Worm (Caenorhabditis elegans) whole organism, L1 larva: ENCODE measurements around the gene dph-3.

Source experiments
- C04F5.9 ChIP-seq: sonication (generic microtip); optimal IDR thresholded peaks from 2 replicates; lab custom pipeline; 2016; ENCODE audit warnings: missing genetic modification characterization, missing compliant biosample characterization
- C16A3.4 ChIP-seq: fragments of 150-350 bp; optimal IDR thresholded peaks from 2 replicates; lab custom pipeline; 2014; ENCODE audit warnings: missing biosample characterization, missing genetic modification characterization
- F16B12.6 ChIP-seq: fragments of 150-350 bp; optimal IDR thresholded peaks from 2 replicates; lab custom pipeline; 2014; ENCODE audit warnings: missing biosample characterization, missing genetic modification characterization
- aha-1 ChIP-seq: fragments of 150-350 bp; optimal IDR thresholded peaks from 2 replicates; lab custom pipeline; 2014; ENCODE audit warnings: missing biosample characterization, missing genetic modification characterization
- alr-1 ChIP-seq: fragments of 200-800 bp; sonication (Bioruptor generic); optimal IDR thresholded peaks from 2 replicates; lab custom pipeline; 2018; ENCODE audit warnings: borderline replicate concordance, mild to moderate bottlenecking, missing genetic modification characterization, missing compliant biosample characterization
- aly-2 ChIP-seq: fragments of 150-350 bp; optimal IDR thresholded peaks from 2 replicates; lab custom pipeline; 2014; ENCODE audit warnings: missing biosample characterization, missing genetic modification characterization
- blmp-1 ChIP-seq: fragments of 150-350 bp; optimal IDR thresholded peaks from 2 replicates; lab custom pipeline; 2014; ENCODE audit warnings: missing biosample characterization, missing genetic modification characterization
- ceh-63 ChIP-seq: fragments of 200-800 bp; sonication (Bioruptor generic); optimal IDR thresholded peaks from 2 replicates; lab custom pipeline; 2018; ENCODE audit warnings: mild to moderate bottlenecking, missing genetic modification characterization, missing compliant biosample characterization
- ceh-8 ChIP-seq: fragments of 200-800 bp; sonication (Bioruptor generic); optimal IDR thresholded peaks from 2 replicates; lab custom pipeline; 2018; ENCODE audit warnings: mild to moderate bottlenecking, missing genetic modification characterization, moderate library complexity, missing compliant biosample characterization
- ceh-82 ChIP-seq, 3 experiments: fragments of 150-350 bp in 1 of 3; sonication (generic microtip) in 2 of 3; optimal IDR thresholded peaks; 2 replicates each; lab custom pipeline; 2014 to 2017; ENCODE audit warnings: missing biosample characterization in 3 of 3, missing genetic modification characterization in 3 of 3
- ceh-90 ChIP-seq: sonication (generic microtip); optimal IDR thresholded peaks from 2 replicates; lab custom pipeline; 2016; ENCODE audit warnings: missing genetic modification characterization, missing compliant biosample characterization
- efl-1 ChIP-seq, 4 experiments: fragments of 150-350 bp; optimal IDR thresholded peaks in 3 of 4; peaks in 1 of 4; 1 replicate in 1 of 4; 2 replicates in 3 of 4; lab custom pipeline; 2014; ENCODE audit warnings: missing biosample characterization in 2 of 4, missing genetic modification characterization in 2 of 4, missing genetic modification reagents in 2 of 4
- egl-27 ChIP-seq, 2 experiments: fragments of 150-350 bp in 1 of 2; sonication (generic microtip); optimal IDR thresholded peaks; 3 replicates each; lab custom pipeline; 2017 to 2018; ENCODE audit warnings: missing biosample characterization in 2 of 2, missing genetic modification characterization in 2 of 2, missing genetic modification reagents in 2 of 2
- elt-2 ChIP-seq: sonication (generic microtip); optimal IDR thresholded peaks from 2 replicates; lab custom pipeline; 2016; ENCODE audit warnings: missing genetic modification characterization, mild to moderate bottlenecking, inconsistent platforms, missing compliant biosample characterization, missing genetic modification reagents
- fkh-10 ChIP-seq: sonication (generic microtip); optimal IDR thresholded peaks from 2 replicates; lab custom pipeline; 2017; ENCODE audit warnings: missing biosample characterization, missing genetic modification reagents, missing genetic modification characterization
- fkh-4 ChIP-seq: sonication (generic microtip); optimal IDR thresholded peaks from 2 replicates; lab custom pipeline; 2016; ENCODE audit warnings: missing compliant biosample characterization, missing genetic modification characterization, borderline replicate concordance
- grh-1 ChIP-seq: fragments of 200-800 bp; sonication (Bioruptor generic); IDR thresholded peaks from 2 replicates; pipeline ENCODE4 v1.3.6; 2022; ENCODE audit warnings: missing genetic modification reagents, missing genetic modification characterization, missing compliant biosample characterization
- isw-1 ChIP-seq: fragments of 200-800 bp; sonication (Bioruptor generic); IDR thresholded peaks from 2 replicates; pipeline ENCODE4 v1.3.6; 2022; ENCODE audit warnings: missing genetic modification characterization, missing compliant biosample characterization
- lin-13 ChIP-seq: fragments of 150-350 bp; optimal IDR thresholded peaks from 2 replicates; lab custom pipeline; 2014; ENCODE audit warnings: missing biosample characterization, missing genetic modification reagents, missing genetic modification characterization
- lin-14 ChIP-seq: fragments of 200-800 bp; sonication (Bioruptor generic); optimal IDR thresholded peaks from 2 replicates; lab custom pipeline; 2018; ENCODE audit warnings: mild to moderate bottlenecking, missing genetic modification characterization, moderate library complexity, missing compliant biosample characterization
- lin-35 ChIP-seq, 2 experiments: fragments of 150-350 bp; optimal IDR thresholded peaks; 2 replicates each; lab custom pipeline; 2014; ENCODE audit warnings: missing biosample characterization in 2 of 2, missing genetic modification characterization in 2 of 2, missing genetic modification reagents in 2 of 2
- lin-39 ChIP-seq: fragments of 150-350 bp; optimal IDR thresholded peaks from 2 replicates; lab custom pipeline; 2014; ENCODE audit warnings: missing biosample characterization, missing genetic modification reagents, missing genetic modification characterization
- lir-3 ChIP-seq: sonication (generic microtip); optimal IDR thresholded peaks from 2 replicates; lab custom pipeline; 2016; ENCODE audit warnings: mild to moderate bottlenecking, missing genetic modification characterization, moderate library complexity, missing compliant biosample characterization; ENCODE audit not compliant: poor library complexity
- mab-9 ChIP-seq: fragments of 200-800 bp; sonication (Bioruptor generic); IDR thresholded peaks from 2 replicates; pipeline ENCODE4 v1.3.6; 2022; ENCODE audit warnings: missing genetic modification reagents, missing genetic modification characterization, missing compliant biosample characterization
- mdl-1 ChIP-seq, 2 experiments: fragments of 150-350 bp; optimal IDR thresholded peaks; 2 replicates each; lab custom pipeline; 2014 to 2017; ENCODE audit warnings: missing biosample characterization in 2 of 2, missing genetic modification characterization in 2 of 2, inconsistent platforms in 1 of 2
- mef-2 ChIP-seq: fragments of 150-350 bp; optimal IDR thresholded peaks from 2 replicates; lab custom pipeline; 2014; ENCODE audit warnings: missing biosample characterization, missing genetic modification characterization
- mep-1 ChIP-seq: fragments of 150-350 bp; optimal IDR thresholded peaks from 2 replicates; lab custom pipeline; 2014; ENCODE audit warnings: missing biosample characterization, missing genetic modification characterization
- nhr-11 ChIP-seq: fragments of 150-350 bp; optimal IDR thresholded peaks from 2 replicates; lab custom pipeline; 2014; ENCODE audit warnings: missing biosample characterization, missing genetic modification characterization
- nhr-12 ChIP-seq: sonication (generic microtip); optimal IDR thresholded peaks from 2 replicates; lab custom pipeline; 2017; ENCODE audit warnings: missing biosample characterization, missing genetic modification characterization
- nhr-19 ChIP-seq: fragments of 200-800 bp; sonication (Bioruptor generic); conservative IDR thresholded peaks from 2 replicates; pipeline ENCODE4 v1.3.6; 2022; ENCODE audit warnings: missing genetic modification characterization, missing compliant biosample characterization
- nhr-20 ChIP-seq: sonication (generic microtip); optimal IDR thresholded peaks from 2 replicates; lab custom pipeline; 2016; ENCODE audit warnings: mild to moderate bottlenecking, missing genetic modification characterization, missing compliant biosample characterization
- nhr-237 ChIP-seq: fragments of 150-350 bp; optimal IDR thresholded peaks from 2 replicates; lab custom pipeline; 2014; ENCODE audit warnings: missing biosample characterization, missing genetic modification characterization
- nhr-28 ChIP-seq: fragments of 150-350 bp; optimal IDR thresholded peaks from 2 replicates; lab custom pipeline; 2014; ENCODE audit warnings: missing biosample characterization, missing genetic modification characterization
- nhr-47 ChIP-seq: sonication (generic microtip); optimal IDR thresholded peaks from 2 replicates; lab custom pipeline; 2016; ENCODE audit warnings: mild to moderate bottlenecking, missing genetic modification characterization, moderate library complexity, missing compliant biosample characterization
- nhr-71 ChIP-seq: sonication (generic microtip); optimal IDR thresholded peaks from 2 replicates; lab custom pipeline; 2016; ENCODE audit warnings: mild to moderate bottlenecking, missing genetic modification characterization, moderate library complexity, missing compliant biosample characterization
- nhr-77 ChIP-seq: fragments of 150-350 bp; optimal IDR thresholded peaks from 2 replicates; lab custom pipeline; 2014; ENCODE audit warnings: missing biosample characterization, missing genetic modification characterization
- nhr-84 ChIP-seq: sonication (generic microtip); optimal IDR thresholded peaks from 2 replicates; lab custom pipeline; 2017; ENCODE audit warnings: missing biosample characterization, missing genetic modification characterization
- nhr-85 ChIP-seq: sonication (generic microtip); peaks from one replicate; lab custom pipeline; 2016; ENCODE audit warnings: missing genetic modification characterization, inconsistent platforms, missing compliant biosample characterization
- nhr-90 ChIP-seq: sonication (generic microtip); optimal IDR thresholded peaks from 2 replicates; lab custom pipeline; 2016; ENCODE audit warnings: mild to moderate bottlenecking, missing genetic modification characterization, missing compliant biosample characterization; ENCODE audit not compliant: poor library complexity
- rnt-1 ChIP-seq: sonication (generic microtip); optimal IDR thresholded peaks from 2 replicates; lab custom pipeline; 2016; ENCODE audit warnings: mild to moderate bottlenecking, missing genetic modification characterization, moderate library complexity, missing compliant biosample characterization
- snpc-4 ChIP-seq: fragments of 150-350 bp; optimal IDR thresholded peaks from 2 replicates; lab custom pipeline; 2014; ENCODE audit warnings: missing biosample characterization, missing genetic modification characterization
- sptf-1 ChIP-seq: fragments of 150-350 bp; optimal IDR thresholded peaks from 2 replicates; lab custom pipeline; 2014; ENCODE audit warnings: missing biosample characterization, missing genetic modification characterization
- sup-37 ChIP-seq: fragments of 200-800 bp; sonication (Bioruptor generic); optimal IDR thresholded peaks from 2 replicates; lab custom pipeline; 2018; ENCODE audit warnings: mild to moderate bottlenecking, missing genetic modification characterization, missing compliant biosample characterization
- tlp-1 ChIP-seq: fragments of 150-350 bp; optimal IDR thresholded peaks from 2 replicates; lab custom pipeline; 2014; ENCODE audit warnings: missing biosample characterization, missing genetic modification characterization
- unc-62 ChIP-seq: fragments of 150-350 bp; optimal IDR thresholded peaks from 2 replicates; lab custom pipeline; 2014; ENCODE audit warnings: missing biosample characterization, missing genetic modification reagents, missing genetic modification characterization
- unc-86 ChIP-seq: sonication (generic microtip); optimal IDR thresholded peaks from 2 replicates; lab custom pipeline; 2016; ENCODE audit warnings: missing genetic modification characterization, missing compliant biosample characterization
- unc-98 ChIP-seq: fragments of 200-800 bp; sonication (Bioruptor generic); IDR thresholded peaks from 2 replicates; pipeline ENCODE4 v1.3.6; 2022; ENCODE audit warnings: missing genetic modification characterization, missing compliant biosample characterization
- xbp-1 ChIP-seq: sonication (generic microtip); optimal IDR thresholded peaks from 2 replicates; lab custom pipeline; 2016; ENCODE audit warnings: missing genetic modification characterization, missing compliant biosample characterization
- zag-1 ChIP-seq: fragments of 150-350 bp; optimal IDR thresholded peaks from 2 replicates; lab custom pipeline; 2014; ENCODE audit warnings: missing biosample characterization, missing genetic modification characterization
- zip-4 ChIP-seq: fragments of 200-800 bp; sonication (Bioruptor generic); optimal IDR thresholded peaks from 2 replicates; lab custom pipeline; 2018; ENCODE audit warnings: mild to moderate bottlenecking, missing genetic modification characterization, moderate library complexity, missing compliant biosample characterization
- ztf-4 ChIP-seq: fragments of 150-350 bp; optimal IDR thresholded peaks from 2 replicates; lab custom pipeline; 2014; ENCODE audit warnings: missing biosample characterization, missing genetic modification characterization

Gene dph-3

ce11 chrIV:9677226-9677992 lies 29.5 kb upstream of the dph-3 start:
- TF ChIP-seq nhr-71 (tag; lab: Kevin White, UChicago) = peak; percentile 91
- no peak for TF ChIP-seq aha-1 (tag; lab: Kevin White, UChicago)
- TF ChIP-seq egl-27 (tag; optimal IDR thresholded peaks at IDR 0.05; lab: Kevin White, UChicago) = peak; percentile 1 to 23
- TF ChIP-seq unc-62 = no peak
- no peak for TF ChIP-seq sptf-1 (tag; lab: Kevin White, UChicago)
- TF ChIP-seq lin-13 (GFP tag; lab: Kevin White, UChicago) = peak; percentile 28
- no peak for TF ChIP-seq ceh-90 (tag; lab: Kevin White, UChicago)
- TF ChIP-seq xbp-1 (tag; lab: Kevin White, UChicago) = peak; percentile 62
- TF ChIP-seq nhr-84 (tag; lab: Kevin White, UChicago) = no peak
- TF ChIP-seq lin-39 = no peak
- peak; percentile 94 for TF ChIP-seq blmp-1 (tag; lab: Kevin White, UChicago)
- TF ChIP-seq aly-2 = no peak
- TF ChIP-seq elt-2 (tag; lab: Kevin White, UChicago) = peak; percentile 23
- peak; percentile 3 for TF ChIP-seq snpc-4 (tag; lab: Kevin White, UChicago)
- TF ChIP-seq nhr-12 (tag; lab: Kevin White, UChicago) = no peak
- no peak for TF ChIP-seq alr-1 (tag; lab: Kevin White, UChicago)
- TF ChIP-seq ceh-8 = no peak
- TF ChIP-seq nhr-77 = peak; percentile 49
- peak; percentile 96 for TF ChIP-seq nhr-20 (tag; lab: Kevin White, UChicago)
- peak; percentile 94 to 95 for TF ChIP-seq mdl-1 (tag; optimal IDR thresholded peaks at IDR 0.05; lab: Kevin White, UChicago)
- no peak for TF ChIP-seq zip-4 (GFP tag; lab: Kevin White, UChicago)
- TF ChIP-seq zag-1 = peak; percentile 37
- TF ChIP-seq C04F5.9 (tag; lab: Kevin White, UChicago) = no peak
- peak; percentile 95 for TF ChIP-seq lin-14 (GFP tag; lab: Kevin White, UChicago)
- TF ChIP-seq lir-3 (tag; lab: Kevin White, UChicago) = peak; percentile 43
- 0 out of 2 replicates have a peak, but pooled peaks have one; percentile 31 for TF ChIP-seq grh-1 (GFP tag; lab: Robert Waterston, UW)
- TF ChIP-seq F16B12.6 = no peak
- peak; percentile 82 for TF ChIP-seq mep-1 (tag; lab: Kevin White, UChicago)
- TF ChIP-seq rnt-1 = peak; percentile 81
- no peak for TF ChIP-seq sup-37 (GFP tag; lab: Kevin White, UChicago)
- TF ChIP-seq lin-35 (GFP tag; optimal IDR thresholded peaks at IDR 0.05; lab: Kevin White, UChicago) = peak; percentile 55 to 71
- TF ChIP-seq C16A3.4 (tag; lab: Kevin White, UChicago) = peak; percentile 17
- TF ChIP-seq ceh-63 (GFP tag; lab: Kevin White, UChicago) = no peak
- TF ChIP-seq mab-9 (GFP tag; lab: Robert Waterston, UW) = no peak
- TF ChIP-seq nhr-85 (tag; lab: Kevin White, UChicago) = peak; percentile 87
- TF ChIP-seq nhr-90 (tag; lab: Kevin White, UChicago) = peak; percentile 55
- peak; percentile 65 for TF ChIP-seq unc-86 (tag; lab: Kevin White, UChicago)
- TF ChIP-seq ztf-4 = peak; percentile 41
- TF ChIP-seq mef-2 (tag; lab: Kevin White, UChicago) = no peak
- peak; percentile 46 to 55 (median 48) for TF ChIP-seq ceh-82 (tag; optimal IDR thresholded peaks at IDR 0.05; lab: Kevin White, UChicago)
- TF ChIP-seq isw-1 (GFP tag; lab: Robert Waterston, UW) = peak; percentile 32; the same call in 1 of the 2 replicates
- peak; percentile 17 for TF ChIP-seq nhr-237
- peak; percentile 55 for TF ChIP-seq fkh-10 (GFP tag; lab: Kevin White, UChicago)
- TF ChIP-seq nhr-47 (tag; lab: Kevin White, UChicago) = peak; percentile 77
- peak; percentile 55 for TF ChIP-seq nhr-19 (GFP tag; lab: Robert Waterston, UW)
- TF ChIP-seq fkh-4 (tag; lab: Kevin White, UChicago) = no peak
- TF ChIP-seq unc-98 (GFP tag; lab: Robert Waterston, UW) = no peak
- TF ChIP-seq efl-1 (optimal IDR thresholded peaks at IDR 0.05; lab: Kevin White, UChicago) = peak; percentile 59 to 63
- peak; percentile 37 to 78 for TF ChIP-seq efl-1 (GFP tag; optimal IDR thresholded peaks at IDR 0.05 in 1 of 2; lab: Kevin White, UChicago)
- TF ChIP-seq nhr-28 = no peak
- TF ChIP-seq nhr-11 = peak; percentile 65
- no peak for TF ChIP-seq tlp-1 (tag; lab: Kevin White, UChicago)
